Fruit fly (Drosophila melanogaster) whole organism, embryonic: ENCODE results near the gene TTLL6B.
A peak's percentile ranks its signal among the peaks of the same experiment; 100 is the strongest.

Experiments
- ATbp ChIP-seq: fragments of 200-800 bp; sonication (Bioruptor generic); optimal IDR thresholded peaks from 2 replicates; lab custom pipeline; 2017; ENCODE audit warnings: missing biosample characterization, mild to moderate bottlenecking, missing genetic modification characterization, missing genetic modification reagents
- Asciz ChIP-seq: fragments of 200-800 bp; sonication (Bioruptor generic); optimal IDR thresholded peaks from 2 replicates; lab custom pipeline; 2017; ENCODE audit warnings: missing biosample characterization, mild to moderate bottlenecking, missing genetic modification characterization, missing genetic modification reagents
- B-H2 ChIP-seq: fragments of 200-800 bp; sonication (Bioruptor generic); optimal IDR thresholded peaks from 2 replicates; lab custom pipeline; 2018; ENCODE audit warnings: missing biosample characterization, mild to moderate bottlenecking, missing genetic modification characterization
- Bdp1 ChIP-seq: fragments of 200-800 bp; sonication (Bioruptor generic); optimal IDR thresholded peaks from 3 replicates; lab custom pipeline; 2016; ENCODE audit warnings: missing biosample characterization, missing genetic modification characterization
- CG10959 ChIP-seq: fragments of 200-800 bp; sonication (Bioruptor generic); IDR thresholded peaks from 2 replicates; pipeline ENCODE4 v1.3.6; 2022; ENCODE audit warnings: missing biosample characterization, missing genetic modification characterization
- CG10979 ChIP-seq: fragments of 200-800 bp; sonication (Bioruptor generic); optimal IDR thresholded peaks from 2 replicates; lab custom pipeline; 2018; ENCODE audit warnings: missing biosample characterization, mild to moderate bottlenecking, missing genetic modification characterization, moderate library complexity
- CG12236 ChIP-seq: fragments of 200-800 bp; sonication (Bioruptor generic); optimal IDR thresholded peaks from 2 replicates; lab custom pipeline; 2016; ENCODE audit warnings: missing biosample characterization, missing genetic modification characterization
- CG1233 ChIP-seq: fragments of 200-800 bp; sonication (Bioruptor generic); optimal IDR thresholded peaks from 4 replicates; lab custom pipeline; 2018; ENCODE audit warnings: missing biosample characterization, mild to moderate bottlenecking, missing genetic modification characterization
- CG13624 ChIP-seq: fragments of 200-800 bp; sonication (Bioruptor generic); optimal IDR thresholded peaks from 2 replicates; lab custom pipeline; 2016; ENCODE audit warnings: missing biosample characterization, missing genetic modification characterization
- CG15011 ChIP-seq: fragments of 200-800 bp; sonication (Bioruptor generic); optimal IDR thresholded peaks from 3 replicates; lab custom pipeline; 2018; ENCODE audit warnings: missing biosample characterization, mild to moderate bottlenecking, missing genetic modification characterization
- CG15479 ChIP-seq: fragments of 200-800 bp; sonication (Bioruptor generic); optimal IDR thresholded peaks from 3 replicates; lab custom pipeline; 2019; ENCODE audit warnings: missing biosample characterization, mild to moderate bottlenecking, missing genetic modification characterization, moderate library complexity
- CG15514 ChIP-seq: fragments of 200-800 bp; sonication (Bioruptor generic); optimal IDR thresholded peaks from 3 replicates; lab custom pipeline; 2017; ENCODE audit warnings: missing biosample characterization, missing genetic modification characterization, mild to moderate bottlenecking, moderate library complexity, missing genetic modification reagents
- CG17912 ChIP-seq: fragments of 200-800 bp; sonication (Bioruptor generic); optimal IDR thresholded peaks from 2 replicates; lab custom pipeline; 2018; ENCODE audit warnings: missing biosample characterization, mild to moderate bottlenecking, missing genetic modification characterization
- CG2875 ChIP-seq: fragments of 200-800 bp; sonication (Bioruptor generic); optimal IDR thresholded peaks from 2 replicates; lab custom pipeline; 2017; ENCODE audit warnings: missing biosample characterization, mild to moderate bottlenecking, missing genetic modification characterization, missing genetic modification reagents
- CG4360 ChIP-seq: fragments of 200-800 bp; sonication (Bioruptor generic); IDR thresholded peaks from 2 replicates; pipeline ENCODE4 v1.3.6; 2022; ENCODE audit warnings: missing biosample characterization, missing genetic modification characterization
- CG6813 ChIP-seq: fragments of 200-800 bp; sonication (Bioruptor generic); optimal IDR thresholded peaks from 2 replicates; lab custom pipeline; 2017; ENCODE audit warnings: missing biosample characterization, missing genetic modification characterization, mild to moderate bottlenecking, moderate library complexity, missing genetic modification reagents
- CG7745 ChIP-seq: fragments of 200-800 bp; sonication (Bioruptor generic); optimal IDR thresholded peaks from 2 replicates; lab custom pipeline; 2018; ENCODE audit warnings: missing biosample characterization, mild to moderate bottlenecking, missing genetic modification characterization, moderate library complexity
- E2f2 ChIP-seq: fragments of 200-800 bp; sonication (Bioruptor generic); IDR thresholded peaks from 2 replicates; pipeline ENCODE4 v1.3.6; 2022; ENCODE audit warnings: missing biosample characterization, missing genetic modification characterization
- Eip74EF ChIP-seq, 2 experiments: fragments of 200-800 bp in 1 of 2; fragments of >200 bp in 1 of 2; sonication (Bioruptor generic) in 1 of 2; optimal IDR thresholded peaks; 2 replicates each; lab custom pipeline; 2017 to 2019; ENCODE audit warnings: missing biosample characterization in 2 of 2, missing genetic modification characterization in 2 of 2, mild to moderate bottlenecking in 1 of 2, moderate library complexity in 1 of 2
- Fer1 ChIP-seq: fragments of 200-800 bp; sonication (Bioruptor generic); optimal IDR thresholded peaks from 2 replicates; lab custom pipeline; 2017; ENCODE audit warnings: missing biosample characterization, mild to moderate bottlenecking, missing genetic modification characterization
- Lim3 ChIP-seq: fragments of 200-800 bp; sonication (Bioruptor generic); IDR thresholded peaks from 2 replicates; pipeline ENCODE4 v1.3.6; 2022; ENCODE audit warnings: missing biosample characterization, missing genetic modification characterization
- Med ChIP-seq: fragments of 200-800 bp; sonication (Bioruptor generic); peaks from one replicate; lab custom pipeline; 2016; ENCODE audit warnings: missing biosample characterization, missing genetic modification characterization, mild to moderate bottlenecking, inconsistent platforms, moderate library complexity
- Ssrp ChIP-seq: fragments of 200-800 bp; sonication (Bioruptor generic); optimal IDR thresholded peaks from 2 replicates; lab custom pipeline; 2018; ENCODE audit warnings: missing biosample characterization, mild to moderate bottlenecking, missing genetic modification characterization, moderate library complexity
- Xrp1 ChIP-seq: fragments of 200-800 bp; sonication (Bioruptor generic); IDR thresholded peaks from 2 replicates; pipeline ENCODE4 v1.3.6; 2022; ENCODE audit warnings: missing biosample characterization, missing genetic modification characterization
- al ChIP-seq: fragments of 200-800 bp; sonication (Bioruptor generic); IDR thresholded peaks from 2 replicates; pipeline ENCODE4 v1.3.6; 2022; ENCODE audit warnings: missing biosample characterization, missing genetic modification characterization
- amos ChIP-seq: fragments of 200-800 bp; sonication (Bioruptor generic); IDR thresholded peaks from 2 replicates; pipeline ENCODE4 v1.3.6; 2022; ENCODE audit warnings: missing biosample characterization, missing genetic modification characterization; ENCODE audit not compliant: partially characterized antibody
- bsh ChIP-seq, 2 experiments: fragments of 200-800 bp; sonication (Bioruptor generic); optimal IDR thresholded peaks; 2 replicates each; lab custom pipeline; 2017 to 2018; ENCODE audit warnings: mild to moderate bottlenecking in 2 of 2, missing biosample characterization in 2 of 2, missing genetic modification characterization in 2 of 2, moderate library complexity in 1 of 2
- cad ChIP-seq: fragments of >200 bp; optimal IDR thresholded peaks from 2 replicates; lab custom pipeline; 2017; ENCODE audit warnings: missing biosample characterization, missing genetic modification characterization
- caup ChIP-seq: fragments of 200-800 bp; sonication (Bioruptor generic); optimal IDR thresholded peaks from 3 replicates; lab custom pipeline; 2017; ENCODE audit warnings: missing biosample characterization, mild to moderate bottlenecking, missing genetic modification characterization, moderate library complexity; ENCODE audit not compliant: severe bottlenecking
- cg ChIP-seq: fragments of 200-800 bp; sonication (Bioruptor generic); optimal IDR thresholded peaks from 3 replicates; lab custom pipeline; 2019; ENCODE audit warnings: missing biosample characterization, mild to moderate bottlenecking, missing genetic modification characterization, moderate library complexity
- chinmo ChIP-seq: fragments of 200-800 bp; sonication (Bioruptor generic); IDR thresholded peaks from 4 replicates; pipeline ENCODE4 v1.3.6; 2022; ENCODE audit warnings: missing biosample characterization, missing genetic modification characterization; ENCODE audit not compliant: partially characterized antibody
- dimm ChIP-seq: fragments of 200-800 bp; sonication (Bioruptor generic); IDR thresholded peaks from 2 replicates; pipeline ENCODE4 v1.3.6; 2022; ENCODE audit warnings: missing biosample characterization, missing genetic modification characterization
- gsb ChIP-seq: fragments of 200-800 bp; sonication (Bioruptor generic); IDR thresholded peaks from 2 replicates; pipeline ENCODE4 v1.3.6; 2022; ENCODE audit warnings: missing biosample characterization, missing genetic modification characterization
- mirr ChIP-seq: fragments of 200-800 bp; sonication (Bioruptor generic); optimal IDR thresholded peaks from 3 replicates; lab custom pipeline; 2018; ENCODE audit warnings: missing biosample characterization, mild to moderate bottlenecking, missing genetic modification characterization
- oc ChIP-seq: fragments of 200-800 bp; sonication (Bioruptor generic); optimal IDR thresholded peaks from 2 replicates; lab custom pipeline; 2018; ENCODE audit warnings: missing biosample characterization, mild to moderate bottlenecking, missing genetic modification characterization, moderate library complexity
- org-1 ChIP-seq: fragments of 200-800 bp; sonication (Bioruptor generic); optimal IDR thresholded peaks from 2 replicates; lab custom pipeline; 2017; ENCODE audit warnings: missing biosample characterization, missing genetic modification characterization
- pzg ChIP-seq: fragments of 200-800 bp; sonication (Bioruptor generic); optimal IDR thresholded peaks from 3 replicates; lab custom pipeline; 2018; ENCODE audit warnings: missing biosample characterization, mild to moderate bottlenecking, missing genetic modification characterization, moderate library complexity
- ro ChIP-seq: fragments of 200-800 bp; sonication (Bioruptor generic); IDR thresholded peaks from 2 replicates; pipeline ENCODE4 v1.3.6; 2022; ENCODE audit warnings: missing biosample characterization, missing genetic modification characterization
- run ChIP-seq: fragments of 200-800 bp; sonication (Bioruptor generic); optimal IDR thresholded peaks from 3 replicates; lab custom pipeline; 2018; ENCODE audit warnings: missing biosample characterization, mild to moderate bottlenecking, missing genetic modification characterization
- sens ChIP-seq: fragments of 200-800 bp; sonication (Bioruptor generic); peaks from one replicate; lab custom pipeline; 2016; ENCODE audit warnings: missing biosample characterization, missing genetic modification characterization
- sug ChIP-seq: fragments of 200-800 bp; optimal IDR thresholded peaks from 2 replicates; lab custom pipeline; 2019; ENCODE audit warnings: missing biosample characterization, mild to moderate bottlenecking, missing genetic modification characterization, moderate library complexity
- tgo ChIP-seq: fragments of 200-800 bp; sonication (Bioruptor generic); IDR thresholded peaks from 3 replicates; pipeline ENCODE4 v1.3.6; 2022; ENCODE audit warnings: missing biosample characterization, missing genetic modification characterization
- unpg ChIP-seq: fragments of 200-800 bp; sonication (Bioruptor generic); optimal IDR thresholded peaks from 3 replicates; lab custom pipeline; 2018; ENCODE audit warnings: missing biosample characterization, mild to moderate bottlenecking, missing genetic modification characterization, moderate library complexity
- wek ChIP-seq: fragments of 200-800 bp; sonication (Bioruptor generic); optimal IDR thresholded peaks from 3 replicates; lab custom pipeline; 2018; ENCODE audit warnings: missing biosample characterization, mild to moderate bottlenecking, missing genetic modification characterization, moderate library complexity
- zf30C ChIP-seq: fragments of 200-800 bp; sonication (Bioruptor generic); optimal IDR thresholded peaks from 3 replicates; lab custom pipeline; 2018; ENCODE audit warnings: missing biosample characterization, mild to moderate bottlenecking, missing genetic modification characterization

Gene TTLL6B

DNA sequence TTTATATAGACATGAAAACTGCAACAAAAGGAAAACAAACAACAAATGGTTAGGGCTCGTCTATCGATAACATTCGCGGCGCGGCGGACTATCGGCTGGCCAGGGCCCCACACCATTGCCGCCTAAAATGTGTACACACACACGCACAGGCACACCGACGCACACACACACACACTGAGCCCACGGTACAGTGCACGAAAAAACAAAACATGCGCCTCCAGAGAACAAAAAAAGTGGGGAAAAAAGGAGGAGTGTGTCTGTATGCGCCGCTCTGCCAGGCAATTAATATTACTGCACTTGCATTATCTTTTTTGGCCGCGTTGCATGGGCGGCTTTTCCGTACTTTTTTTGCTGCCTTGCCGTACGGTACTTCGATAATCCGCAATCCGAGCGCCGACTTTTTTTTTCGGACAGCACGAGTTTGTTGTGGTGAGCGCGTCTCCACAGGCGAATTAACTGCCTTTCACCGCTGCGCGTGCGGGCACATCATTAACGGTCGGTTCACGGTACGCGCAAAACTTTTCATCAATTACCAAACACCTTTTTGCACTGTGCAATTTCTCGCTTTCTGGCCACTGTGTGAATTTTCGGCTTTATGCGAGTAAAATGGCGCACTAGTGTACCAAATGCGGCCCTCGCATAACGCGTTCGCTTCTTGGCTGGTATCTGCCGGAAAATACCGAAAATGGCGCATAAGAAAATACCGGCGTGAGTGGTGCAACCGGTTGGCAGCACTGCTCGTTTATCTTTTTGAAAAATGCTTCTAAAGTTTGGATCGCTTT is 12.8 kb upstream of the TTLL6B start, which contains the start of gene woc (continued):
- peak; percentile 96 for TF ChIP-seq chinmo
- peak; percentile 90 for TF ChIP-seq zf30C
- TF ChIP-seq Asciz, result no peak
- peak; percentile 46 for TF ChIP-seq CG13624 (GFP tag; lab: Kevin White, UChicago)
- peak; percentile 46 for TF ChIP-seq Bdp1 (GFP tag; lab: Kevin White, UChicago)

DNA sequence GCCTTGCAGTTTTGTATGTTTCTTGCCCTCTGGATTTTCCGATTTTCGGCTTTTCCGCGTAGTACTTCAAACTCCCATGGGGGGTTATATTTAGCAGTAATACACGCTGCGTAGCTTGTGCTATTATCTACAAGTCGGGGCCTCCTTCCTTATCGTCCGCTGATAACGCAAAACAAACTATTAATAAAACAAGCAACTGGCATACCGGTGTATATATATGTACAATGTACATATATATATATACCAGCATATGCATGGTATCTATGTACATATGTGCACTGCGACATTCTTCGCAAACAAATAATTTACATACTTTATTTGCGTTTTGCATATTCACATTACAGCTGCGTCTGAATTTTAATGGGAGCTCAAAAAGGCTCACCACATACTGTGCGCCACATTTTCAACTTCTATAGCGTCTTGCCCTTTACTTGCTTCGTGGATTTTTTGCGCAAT is 3.1 kb upstream of the TTLL6B start:
- peak; percentile 96 for TF ChIP-seq sug (tag; lab: Kevin White, UChicago)
- TF ChIP-seq mirr (GFP tag; lab: Kevin White, UChicago), result peak; percentile 32
- no peak for TF ChIP-seq E2f2
- TF ChIP-seq Lim3 (GFP tag; lab: Robert Waterston, UW), result no peak
- TF ChIP-seq org-1, result no peak
- TF ChIP-seq CG2875 (GFP tag; lab: Kevin White, UChicago), result peak; percentile 41
- peak; percentile 3 for TF ChIP-seq cg (GFP tag; lab: Kevin White, UChicago)
- TF ChIP-seq bsh (GFP tag; optimal IDR thresholded peaks at IDR 0.05; lab: Kevin White, UChicago), result peak in 1 of 2 experiments; percentile 52
- peak; percentile 31 for TF ChIP-seq CG6813 (GFP tag; lab: Kevin White, UChicago)
- no peak for TF ChIP-seq al (GFP tag; lab: Robert Waterston, UW)
- no peak for TF ChIP-seq Fer1 (GFP tag; lab: Kevin White, UChicago)
- TF ChIP-seq caup (GFP tag; lab: Kevin White, UChicago), result no peak
- no peak for TF ChIP-seq CG10959 (GFP tag; lab: Robert Waterston, UW)
- peak; percentile 61 for TF ChIP-seq ATbp (GFP tag; lab: Kevin White, UChicago)
- no peak for TF ChIP-seq CG12236 (GFP tag; lab: Kevin White, UChicago)
- TF ChIP-seq CG15514 (GFP tag; lab: Kevin White, UChicago), result no peak
- no peak for TF ChIP-seq cad
- TF ChIP-seq CG4360, result 0 out of 2 replicates have a peak, but pooled peaks have one; percentile 32
- peak; percentile 11 for TF ChIP-seq CG15479 (GFP tag; lab: Kevin White, UChicago)
- no peak for TF ChIP-seq pzg (GFP tag; lab: Kevin White, UChicago)
- TF ChIP-seq sens (GFP tag; lab: Kevin White, UChicago), result peak; percentile 79
- no peak for TF ChIP-seq CG15011 (GFP tag; lab: Kevin White, UChicago)
- TF ChIP-seq ro (GFP tag; lab: Robert Waterston, UW), result no peak
- no peak for TF ChIP-seq Ssrp (tag; lab: Kevin White, UChicago)
- TF ChIP-seq CG1233, result peak; percentile 28
- TF ChIP-seq CG17912, result peak; percentile 18
- TF ChIP-seq wek (GFP tag; lab: Kevin White, UChicago), result peak; percentile 22
- TF ChIP-seq Xrp1, result peak; percentile 24; the same call in 1 of the 2 replicates
- peak; percentile 49 for TF ChIP-seq Med (GFP tag; lab: Kevin White, UChicago)

DNA sequence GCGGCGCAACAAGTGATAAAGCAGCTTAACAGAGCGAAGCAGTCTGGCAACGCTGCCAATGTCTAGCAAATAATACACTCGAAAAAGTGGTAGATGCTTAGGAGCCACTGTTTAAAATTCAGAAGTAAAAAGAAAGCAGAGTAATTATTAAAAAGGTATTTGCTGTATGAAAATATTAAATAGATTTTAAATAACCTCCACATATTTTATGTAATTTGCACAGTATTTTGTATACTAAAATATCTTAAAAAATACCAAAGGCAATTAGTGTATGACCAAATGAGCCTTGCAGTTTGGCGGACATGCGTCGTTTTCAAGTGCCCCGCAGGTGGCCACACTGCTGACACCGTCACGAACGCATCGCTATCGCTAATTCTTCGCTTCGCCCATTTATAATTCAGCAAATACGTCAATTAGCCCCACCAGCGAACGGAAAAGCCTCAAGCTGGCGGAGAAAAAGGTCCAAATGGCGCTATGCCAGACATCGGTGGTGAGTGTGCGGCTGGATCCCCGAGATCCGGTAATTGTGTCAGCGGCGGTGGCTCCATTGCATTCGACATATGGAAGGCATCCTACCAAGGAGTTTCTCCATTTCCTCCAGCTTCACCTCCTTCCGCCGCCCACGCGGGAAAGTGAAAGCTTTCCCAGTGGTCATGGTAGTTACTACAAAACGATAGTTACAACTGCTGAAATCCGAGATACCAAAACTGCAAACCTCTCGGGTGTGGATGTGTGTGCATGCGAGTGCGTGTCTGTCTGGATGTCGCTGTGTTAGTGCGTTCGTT is 2.5 kb upstream of the TTLL6B start, which contains the start of gene pll:
TSS of gene pll (minus strand) at position 47 of the 785 bp plus-strand sequence.
- no peak for TF ChIP-seq ATbp (GFP tag; lab: Kevin White, UChicago)
- no peak for TF ChIP-seq B-H2 (GFP tag; lab: Kevin White, UChicago)
- TF ChIP-seq dimm (GFP tag; lab: Robert Waterston, UW), result peak; percentile 62; the same call in 1 of the 2 replicates
- TF ChIP-seq CG7745, result no peak
- TF ChIP-seq run (tag; lab: Kevin White, UChicago), result peak; percentile 58
- peak; percentile 84 for TF ChIP-seq unpg (GFP tag; lab: Kevin White, UChicago)
- TF ChIP-seq gsb (GFP tag; lab: Robert Waterston, UW), result peak; percentile 84
- TF ChIP-seq CG10979, result peak; percentile 71
- TF ChIP-seq oc (tag; lab: Kevin White, UChicago), result peak; percentile 69
- peak; percentile 90 for TF ChIP-seq tgo (GFP tag; lab: Robert Waterston, UW)
- no peak for TF ChIP-seq Eip74EF (GFP tag; optimal IDR thresholded peaks at IDR 0.05; lab: Kevin White, UChicago)
- 0 out of 2 replicates have a peak, but pooled peaks have one; percentile 7 for TF ChIP-seq Lim3 (GFP tag; lab: Robert Waterston, UW)
- peak; percentile 50; the same call in 1 of the 2 replicates for TF ChIP-seq amos
